Worm (Caenorhabditis elegans): ENCODE measurements around the gene ptr-19.
A peak's percentile ranks its signal among the peaks of the same experiment; 100 is the strongest.

Gene ptr-19

DNA sequence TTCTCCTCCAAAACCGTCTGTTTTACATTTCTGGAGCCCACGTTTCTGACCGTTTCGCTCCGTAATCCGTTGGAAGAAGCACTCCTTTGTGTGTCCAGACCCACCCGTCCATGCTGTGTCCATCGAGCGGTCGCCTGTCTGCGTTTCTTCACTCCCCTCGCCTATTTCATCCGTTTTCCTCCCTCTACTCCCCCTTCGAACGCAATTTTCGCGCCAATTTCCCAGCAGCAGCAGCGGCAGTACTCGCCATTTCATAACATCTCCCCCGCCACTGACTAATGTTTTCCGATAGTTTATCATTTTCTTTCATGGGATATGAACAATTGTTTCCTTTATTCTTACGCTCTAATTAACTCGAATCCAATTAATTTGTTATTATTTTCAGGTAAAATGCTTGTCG, 26.3 kb downstream of the ptr-19 start:
- TF ChIP-seq him-1 (tag; optimal IDR thresholded peaks at IDR 0.05) (no peak), W03F9.2 (tag; optimal IDR thresholded peaks at IDR 0.05) (no peak), dao-5 (tag; optimal IDR thresholded peaks at IDR 0.05) (no peak)

DNA sequence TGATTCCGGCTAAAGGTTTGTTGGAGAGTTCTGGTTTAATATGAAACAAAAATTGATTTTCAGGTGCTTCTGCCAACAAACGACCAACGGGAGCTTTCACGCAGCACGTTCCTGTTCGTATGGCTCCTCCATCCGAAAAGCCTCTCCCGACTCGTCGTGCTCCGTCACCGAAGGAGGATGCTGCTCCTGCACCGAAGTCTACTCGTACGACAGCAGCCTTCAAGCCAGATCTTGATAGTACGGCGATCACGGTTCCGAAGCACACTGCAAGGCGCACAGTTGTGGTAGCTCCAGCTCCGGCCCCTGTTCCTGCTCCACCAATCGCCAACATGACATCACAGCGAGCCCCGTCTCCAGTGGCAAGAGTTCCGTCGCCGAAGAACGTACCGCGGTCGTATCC, 27.1 kb downstream of the ptr-19 start:
- no peak for TF ChIP-seq W03F9.2 (tag; optimal IDR thresholded peaks at IDR 0.05)
- no peak for TF ChIP-seq dao-5 (tag; optimal IDR thresholded peaks at IDR 0.05)
- no peak for TF ChIP-seq him-1 (tag; optimal IDR thresholded peaks at IDR 0.05)

DNA sequence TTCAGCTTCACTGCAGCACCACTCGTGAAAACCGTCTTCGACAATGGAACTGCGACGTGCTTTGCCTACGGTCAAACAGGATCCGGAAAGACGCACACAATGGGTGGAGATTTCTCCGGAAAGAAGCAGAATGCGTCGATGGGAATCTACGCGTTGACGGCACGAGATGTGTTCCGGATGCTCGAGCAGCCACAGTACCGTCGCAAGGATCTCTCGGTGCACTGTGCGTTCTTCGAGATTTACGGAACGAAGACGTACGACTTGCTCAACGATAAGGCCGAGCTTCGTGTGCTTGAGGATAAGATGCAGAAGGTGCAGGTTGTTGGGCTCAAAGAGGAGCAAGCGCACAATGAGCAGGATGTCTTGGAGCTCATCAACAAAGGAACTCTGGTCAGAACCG, 27.9 kb downstream of the ptr-19 start:
- no peak for TF ChIP-seq him-1 (tag; optimal IDR thresholded peaks at IDR 0.05)
- no peak for TF ChIP-seq W03F9.2 (tag; optimal IDR thresholded peaks at IDR 0.05)
- TF ChIP-seq dao-5 (tag; optimal IDR thresholded peaks at IDR 0.05) = no peak

DNA sequence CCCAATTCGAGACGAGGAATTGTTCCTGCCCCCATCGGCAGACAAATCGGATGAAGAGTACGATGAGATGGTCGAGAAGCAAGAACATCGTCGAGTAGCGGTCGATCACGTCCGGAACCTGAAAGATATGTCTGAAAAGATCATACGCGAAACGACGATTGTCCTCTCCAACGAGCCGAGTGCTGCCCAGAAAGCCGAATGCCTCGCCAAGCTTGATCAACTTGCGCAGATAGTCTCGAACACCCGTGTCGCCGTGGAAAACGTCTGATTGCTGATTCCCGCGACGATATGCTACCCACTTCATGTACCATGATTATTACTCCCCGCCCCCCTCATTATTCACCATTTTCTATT, 28.8 kb downstream of the ptr-19 start:
- no peak for TF ChIP-seq dao-5 (tag; optimal IDR thresholded peaks at IDR 0.05)
- TF ChIP-seq him-1 (tag; optimal IDR thresholded peaks at IDR 0.05) = no peak
- no peak for TF ChIP-seq W03F9.2 (tag; optimal IDR thresholded peaks at IDR 0.05)

DNA sequence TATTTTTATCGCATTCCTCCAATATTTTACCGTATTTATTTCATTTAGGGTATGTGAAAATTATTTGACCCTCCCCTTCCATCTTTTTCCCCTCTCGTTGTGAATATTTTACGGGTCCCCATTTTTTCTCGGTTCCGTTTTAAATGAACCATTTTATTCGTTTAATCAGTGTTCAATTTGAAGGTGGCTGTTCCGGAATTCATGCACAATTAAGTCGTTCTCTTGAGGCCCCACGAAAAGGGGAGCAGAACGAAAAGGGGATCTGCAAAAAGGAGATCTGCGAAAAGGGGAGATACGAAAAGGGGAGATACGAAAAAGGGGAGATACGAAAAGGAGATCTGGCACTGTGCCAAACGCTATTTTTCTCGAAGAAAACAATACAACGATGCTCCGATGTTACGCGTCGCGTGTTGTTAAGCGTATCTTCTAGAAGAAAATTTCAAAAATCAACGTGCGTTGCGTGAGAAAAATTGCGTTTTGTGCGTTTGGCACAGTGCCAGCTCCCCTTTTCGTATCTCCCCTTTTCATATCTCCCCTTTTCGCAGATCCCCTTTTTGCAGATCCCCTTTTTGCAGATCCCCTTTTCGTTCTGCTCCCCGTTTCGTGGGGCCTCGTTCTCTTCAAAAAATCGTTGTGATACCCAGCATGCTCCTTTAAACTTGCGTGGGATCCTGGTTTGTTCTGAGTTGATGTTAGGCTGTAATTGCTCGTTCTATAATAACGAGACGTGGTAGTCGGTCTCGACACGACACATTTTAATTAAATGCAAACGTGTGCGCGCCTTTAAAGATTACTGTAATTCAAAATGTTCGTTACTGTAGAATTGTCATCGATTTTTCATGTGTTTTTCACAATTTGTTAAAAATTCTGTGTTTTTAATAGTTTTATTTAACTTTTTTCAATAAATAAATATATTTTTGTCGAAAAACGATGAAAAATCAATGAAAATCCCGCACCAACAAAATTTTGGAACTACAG, 29.5 kb downstream of the ptr-19 start:
- TF ChIP-seq him-1 (tag; optimal IDR thresholded peaks at IDR 0.05) (no peak), dao-5 (tag; optimal IDR thresholded peaks at IDR 0.05) (no peak), W03F9.2 (tag; optimal IDR thresholded peaks at IDR 0.05) (no peak)

DNA sequence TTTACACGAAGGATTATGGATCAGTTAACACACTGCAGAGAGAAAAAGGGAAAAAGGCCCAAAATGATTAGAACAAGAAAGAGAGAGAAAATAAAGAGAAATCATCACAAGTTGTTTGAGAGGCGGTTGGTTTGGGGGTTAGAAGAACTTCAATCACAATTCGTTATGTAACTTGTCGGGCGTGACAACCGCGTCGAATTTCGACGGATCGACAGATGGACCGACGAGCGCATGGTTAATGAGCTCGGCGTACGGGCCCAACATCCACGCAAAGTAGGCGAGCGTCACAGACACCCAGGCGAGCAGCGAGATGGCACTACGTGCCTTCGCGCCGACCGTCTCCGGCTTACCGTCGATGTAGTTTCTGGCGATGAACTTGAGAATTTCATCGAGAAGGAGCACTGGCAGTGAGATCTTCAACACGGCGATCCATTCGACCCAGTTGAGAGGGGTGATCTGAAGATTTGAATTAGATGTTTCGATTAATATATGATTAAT, 31.2 kb downstream of the ptr-19 start:
- TF ChIP-seq him-1 (tag; optimal IDR thresholded peaks at IDR 0.05) = no peak
- TF ChIP-seq W03F9.2 (tag; optimal IDR thresholded peaks at IDR 0.05) = no peak
- no peak for TF ChIP-seq dao-5 (tag; optimal IDR thresholded peaks at IDR 0.05)

DNA sequence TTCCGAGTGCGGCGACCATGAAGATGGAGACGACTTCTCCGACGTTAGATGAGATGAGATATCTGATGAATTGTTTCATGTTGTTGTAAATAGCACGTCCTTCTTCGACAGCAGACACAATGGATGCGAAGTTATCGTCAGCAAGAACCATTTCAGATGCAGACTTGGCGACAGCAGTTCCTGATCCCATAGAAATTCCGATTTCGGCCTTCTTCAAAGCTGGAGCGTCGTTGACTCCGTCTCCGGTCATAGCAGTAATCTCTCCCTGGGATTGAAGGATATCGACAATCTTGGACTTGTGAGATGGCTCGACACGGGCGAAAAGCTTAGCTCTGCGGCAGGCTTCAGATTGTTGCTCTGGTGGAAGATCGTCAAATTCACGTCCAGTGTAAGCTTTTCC, 32.2 kb downstream of the ptr-19 start:
- TF ChIP-seq W03F9.2 (tag; optimal IDR thresholded peaks at IDR 0.05) (no peak), him-1 (tag; optimal IDR thresholded peaks at IDR 0.05) (no peak), dao-5 (tag; optimal IDR thresholded peaks at IDR 0.05) (no peak)

DNA sequence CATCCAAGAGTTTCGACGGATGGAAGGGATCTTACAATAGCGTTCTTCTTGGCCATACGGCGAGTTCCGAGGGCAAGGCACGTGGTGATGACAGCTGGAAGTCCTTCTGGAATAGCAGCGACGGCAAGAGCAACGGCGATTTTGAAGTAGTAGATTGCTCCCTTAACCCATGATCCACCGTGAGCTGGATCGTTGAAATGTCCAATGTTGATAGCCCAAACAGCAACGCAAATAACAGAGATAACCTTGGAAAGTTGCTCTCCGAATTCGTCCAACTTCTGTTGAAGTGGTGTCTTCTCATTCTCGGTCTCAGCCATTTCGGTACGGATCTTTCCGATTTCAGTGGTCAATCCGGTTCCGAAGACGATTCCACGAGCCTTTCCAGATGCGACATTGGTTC, 33.5 kb downstream of the ptr-19 start:
- no peak for TF ChIP-seq him-1 (tag; optimal IDR thresholded peaks at IDR 0.05)
- TF ChIP-seq dao-5 (tag; optimal IDR thresholded peaks at IDR 0.05) = no peak
- TF ChIP-seq W03F9.2 (tag; optimal IDR thresholded peaks at IDR 0.05) = no peak

DNA sequence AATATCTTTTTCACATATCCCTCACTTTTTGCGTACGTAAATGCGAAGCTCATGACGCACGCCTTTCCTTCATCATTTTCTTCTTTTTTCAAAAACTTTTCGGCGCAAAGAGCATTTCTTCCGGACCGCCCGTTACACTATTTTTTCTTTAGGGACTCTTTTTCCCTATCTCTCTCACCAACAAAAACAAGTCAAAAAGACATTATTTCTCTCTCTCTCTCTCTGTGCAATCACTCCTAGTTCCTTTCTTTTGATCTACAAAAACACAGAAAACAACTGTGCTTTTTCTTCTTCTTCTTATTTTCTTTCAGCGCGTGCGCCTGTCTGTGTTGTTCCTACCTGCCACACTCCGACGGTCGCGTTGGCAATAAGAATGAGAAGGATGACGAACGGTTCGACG, 34.4 kb downstream of the ptr-19 start:
- TF ChIP-seq dao-5 (tag; optimal IDR thresholded peaks at IDR 0.05) (no peak), W03F9.2 (tag; optimal IDR thresholded peaks at IDR 0.05) (no peak), him-1 (tag; optimal IDR thresholded peaks at IDR 0.05) (no peak)

DNA sequence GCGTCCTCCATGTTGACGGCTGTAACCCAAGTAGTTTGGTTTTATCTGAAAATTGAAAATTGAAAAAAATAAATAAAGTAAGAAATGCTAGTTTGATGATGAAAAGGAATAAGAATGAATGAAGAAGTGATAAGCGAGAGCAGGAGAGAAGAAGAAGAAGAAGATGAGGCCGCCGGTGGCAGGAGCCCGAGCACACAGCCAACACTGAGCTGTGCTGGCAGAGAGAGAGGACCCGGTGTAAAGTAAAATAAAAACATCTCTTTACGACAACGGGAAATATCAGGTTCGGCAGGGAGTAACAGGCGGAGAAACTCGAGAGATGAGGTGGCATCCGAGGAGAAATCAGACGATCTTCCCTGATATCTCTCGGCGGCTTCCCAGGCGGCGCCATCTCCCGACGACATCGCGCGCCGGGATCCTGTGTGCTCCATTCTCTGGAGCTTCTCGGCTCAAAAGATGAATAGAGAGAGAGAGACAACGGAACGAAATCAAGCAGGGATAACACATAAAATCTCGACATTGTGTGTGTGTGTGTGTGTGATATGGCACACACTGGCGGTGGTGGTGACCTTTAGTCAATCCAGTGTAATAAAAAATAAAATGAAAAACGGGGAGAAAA, 35.3 kb downstream of the ptr-19 start, which contains the start of gene sca-1:
Gene sca-1 (minus strand): TSS at position 51 of the 619 bp plus-strand sequence.
- TF ChIP-seq W03F9.2 (tag; optimal IDR thresholded peaks at IDR 0.05) (no peak), dao-5 (tag; optimal IDR thresholded peaks at IDR 0.05) (no peak), him-1 (tag; optimal IDR thresholded peaks at IDR 0.05) (no peak)

DNA sequence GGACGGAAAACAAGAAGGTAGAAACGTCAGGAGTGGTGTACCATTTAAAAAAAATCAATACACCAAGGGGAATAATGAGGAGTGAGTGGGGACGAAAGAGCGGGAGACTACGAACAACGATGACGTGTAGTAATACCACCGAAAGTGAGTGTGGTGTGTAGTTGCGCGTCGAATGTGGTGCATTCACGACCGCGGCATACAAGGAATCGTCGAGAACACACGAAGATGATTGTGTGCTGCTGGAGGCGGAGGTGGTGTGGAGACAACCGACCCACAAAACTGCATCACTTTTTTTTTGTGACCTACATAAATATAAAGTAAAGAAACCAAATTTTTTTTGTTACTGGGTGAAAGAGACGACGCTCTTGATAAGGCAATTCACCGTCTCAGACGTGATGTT, 36.7 kb downstream of the ptr-19 start:
- TF ChIP-seq him-1 (tag; optimal IDR thresholded peaks at IDR 0.05) = no peak
- peak; percentile 27 for TF ChIP-seq W03F9.2 (tag; optimal IDR thresholded peaks at IDR 0.05)

DNA sequence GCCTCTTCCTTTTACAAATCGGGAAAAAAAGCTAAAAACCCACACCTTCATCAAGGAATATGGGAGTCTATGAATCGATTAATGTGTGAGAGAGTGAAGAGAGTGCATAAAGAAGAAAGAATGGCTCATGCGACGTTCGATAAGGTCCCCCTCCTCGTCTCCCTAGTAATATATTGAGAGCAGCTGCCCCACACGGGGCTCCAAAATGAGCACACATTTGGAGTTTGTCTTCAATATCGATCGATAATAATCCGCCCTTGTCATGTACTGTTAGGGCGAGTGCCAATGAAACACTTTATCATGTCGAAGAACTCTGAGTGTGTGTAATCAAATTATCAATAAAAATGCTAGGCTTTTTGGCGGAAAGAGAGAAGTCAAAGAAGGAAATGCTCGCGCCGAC, 37.6 kb downstream of the ptr-19 start:
- no peak for TF ChIP-seq dao-5 (tag; optimal IDR thresholded peaks at IDR 0.05)
- no peak for TF ChIP-seq W03F9.2 (tag; optimal IDR thresholded peaks at IDR 0.05)
- no peak for TF ChIP-seq him-1 (tag; optimal IDR thresholded peaks at IDR 0.05)

DNA sequence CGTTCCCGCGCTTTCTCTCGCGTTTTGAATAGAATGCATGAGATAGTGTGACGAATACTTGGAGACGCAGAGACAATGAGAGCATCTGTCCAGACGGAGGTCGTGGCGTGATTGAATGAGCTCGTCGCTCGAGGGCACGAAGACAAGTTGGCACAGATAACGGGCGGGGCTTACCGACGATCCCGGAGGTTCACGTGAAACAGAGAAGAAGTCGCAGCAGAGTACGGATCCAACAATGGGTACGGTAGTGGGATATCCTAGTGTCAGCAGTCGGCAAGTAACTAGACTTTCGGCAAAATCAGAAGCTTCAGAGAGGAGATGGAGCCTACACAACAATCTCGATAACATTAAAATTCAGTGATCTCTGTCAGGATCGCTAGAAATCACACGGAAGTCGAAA, 38.1 kb downstream of the ptr-19 start:
- no peak for TF ChIP-seq dao-5 (tag; optimal IDR thresholded peaks at IDR 0.05)
- TF ChIP-seq him-1 (tag; optimal IDR thresholded peaks at IDR 0.05) = no peak
- TF ChIP-seq W03F9.2 (tag; optimal IDR thresholded peaks at IDR 0.05) = no peak

DNA sequence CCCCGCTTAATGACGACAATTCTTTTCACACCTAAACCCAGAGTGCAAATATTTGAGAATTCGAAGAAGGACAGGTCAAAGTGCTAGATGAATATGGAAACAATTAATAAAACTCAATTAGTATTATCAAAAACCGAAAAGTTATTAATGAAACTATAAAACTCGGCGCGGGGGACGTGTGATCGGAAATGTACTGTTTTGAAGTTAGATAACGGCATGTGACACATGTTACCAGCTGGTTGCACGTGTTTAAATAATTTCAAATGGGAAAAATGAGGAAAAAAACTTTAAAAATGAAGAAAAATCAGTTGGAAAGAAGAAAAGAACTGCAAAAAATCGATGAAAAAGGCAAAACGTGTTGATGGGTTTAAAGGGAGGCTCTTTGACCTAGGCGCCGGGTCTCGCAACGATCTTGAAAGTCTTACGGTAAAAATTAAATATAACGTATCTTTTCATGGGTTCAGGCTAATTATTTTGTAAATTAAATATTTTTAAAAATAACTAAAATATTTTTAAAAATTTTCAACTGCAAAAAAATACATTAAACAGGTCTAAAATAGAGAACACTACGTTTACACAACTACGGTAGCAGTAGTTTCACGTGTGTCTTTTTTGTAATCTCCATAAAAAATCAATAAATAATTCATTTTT, 39.1 kb downstream of the ptr-19 start:
- no peak for TF ChIP-seq him-1 (tag; optimal IDR thresholded peaks at IDR 0.05)
- TF ChIP-seq W03F9.2 (tag; optimal IDR thresholded peaks at IDR 0.05) = peak; percentile 5
